Worm (Caenorhabditis elegans): ENCODE results near the gene nlp-49.

DNA sequence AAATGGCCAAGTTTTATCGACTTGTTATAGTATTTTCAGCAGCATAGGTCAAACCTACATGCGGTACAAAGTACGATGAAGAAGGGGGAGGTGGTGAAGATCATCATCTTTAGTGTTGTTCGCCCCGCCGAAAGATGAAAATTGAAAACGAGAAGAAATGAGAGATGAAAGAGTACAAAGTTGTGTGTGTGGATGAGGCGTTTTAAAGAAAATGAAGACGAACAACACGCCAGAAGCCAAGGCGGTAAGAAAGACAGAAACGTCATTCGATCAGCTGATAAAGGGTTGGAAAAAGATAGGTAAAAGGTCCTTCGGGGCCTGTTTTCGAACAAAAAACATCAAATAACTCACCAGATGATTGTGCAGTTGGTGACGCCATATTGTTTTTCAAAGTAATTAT is 39.5 kb downstream of the nlp-49 start:
- TF ChIP-seq ama-1 (optimal IDR thresholded peaks at IDR 0.05) (no peak), flt-1 (GFP tag; IDR thresholded peaks at IDR 0.05) (no peak), sea-1 (GFP tag; conservative IDR thresholded peaks at IDR 0.05) (no peak), aly-1 (tag; optimal IDR thresholded peaks at IDR 0.05) (no peak), ceh-36 (tag; optimal IDR thresholded peaks at IDR 0.05) (no peak), hmbx-1 (tag; optimal IDR thresholded peaks at IDR 0.05) (no peak), hmg-4 (GFP tag; optimal IDR thresholded peaks at IDR 0.05) (no peak)

Data from whole organism, early embryonic.